Worm (Caenorhabditis elegans) whole organism, midembryonic: ENCODE measurements around the gene nhr-286.
"Not testable (repeated sequence)": the region's sequence is repeated elsewhere in the genome, so short reads cannot be mapped to it uniquely, and the experiment has no call there.

Source experiments
- cog-1 ChIP-seq: sonication (generic microtip); optimal IDR thresholded peaks from 2 replicates; lab custom pipeline; 2016; ENCODE audit warnings: missing genetic modification characterization, missing compliant biosample characterization
- med-1 ChIP-seq: sonication (generic microtip); optimal IDR thresholded peaks from 2 replicates; lab custom pipeline; 2017; ENCODE audit warnings: missing genetic modification characterization, mild to moderate bottlenecking, missing compliant biosample characterization, antibody characterized with exemption, missing genetic modification reagents; ENCODE audit not compliant: insufficient read depth

ce11 chrV:7057795-7058194 lies 33.6 kb downstream of the nhr-286 start, which contains the start of gene Y57E12AL.2:
- TF ChIP-seq med-1 (GFP tag; lab: Kevin White, UChicago); cog-1 (tag; lab: Kevin White, UChicago): not testable (repeated sequence)
